Worm (Caenorhabditis elegans): Measurements from ENCODE around the gene Y62F5A.10.

Gene Y62F5A.10

DNA sequence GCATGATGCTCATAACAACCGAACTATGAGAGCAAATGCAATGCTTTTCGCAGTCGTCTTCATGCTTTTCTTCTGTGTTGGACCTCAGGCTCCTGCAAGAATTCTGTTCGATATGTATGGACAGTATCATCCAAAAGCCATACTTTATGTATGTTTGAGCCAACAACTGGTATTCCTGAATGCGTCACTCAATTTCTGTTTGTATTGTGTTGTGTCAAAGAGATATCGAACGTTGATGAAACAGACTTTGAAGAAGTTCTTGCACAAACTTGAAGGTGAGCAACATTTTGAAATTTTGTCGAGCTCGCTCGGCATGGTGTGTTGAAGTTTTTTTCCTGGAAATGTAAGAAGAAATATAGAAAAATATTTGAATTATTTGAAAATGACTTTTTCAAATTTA lies 8.5 kb upstream of the Y62F5A.10 start:
- TF ChIP-seq lin-11 (tag; optimal IDR thresholded peaks at IDR 0.05) = no peak
- TF ChIP-seq rnt-1 (tag; optimal IDR thresholded peaks at IDR 0.05) = no peak
- no peak for TF ChIP-seq fkh-6 (tag; optimal IDR thresholded peaks at IDR 0.05)
- TF ChIP-seq ceh-14 (tag; optimal IDR thresholded peaks at IDR 0.05) = no peak
- TF ChIP-seq ref-2 (tag; optimal IDR thresholded peaks at IDR 0.05) = no peak
- no peak for TF ChIP-seq gmeb-2 (tag; optimal IDR thresholded peaks at IDR 0.05)
- TF ChIP-seq sox-2 (GFP tag; IDR thresholded peaks at IDR 0.05) = no peak

DNA sequence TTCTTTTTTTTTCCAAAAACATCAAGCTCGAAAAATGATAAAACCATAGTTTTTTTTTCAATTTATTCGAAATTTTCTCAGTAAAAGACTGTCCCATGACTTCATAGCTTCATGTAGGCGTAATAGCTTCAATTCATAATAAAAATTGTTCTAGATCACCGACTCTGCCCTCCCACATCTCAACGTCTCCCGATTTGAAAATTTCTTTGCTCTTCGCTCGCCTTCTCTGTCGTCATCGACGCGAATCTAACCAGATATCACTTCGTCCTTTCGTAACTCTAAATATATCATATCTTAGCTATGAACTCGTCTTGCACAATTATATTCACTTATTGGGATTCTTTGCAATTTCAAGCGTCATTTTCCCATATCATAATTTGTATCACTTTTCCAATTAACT lies 6.6 kb upstream of the Y62F5A.10 start, which contains the start of gene srh-44:
Gene srh-44, plus strand, starts transcription at position 301 of the 400 bp plus-strand sequence.
- TF ChIP-seq nhr-232 (tag; optimal IDR thresholded peaks at IDR 0.05) (no peak), fkh-6 (tag; optimal IDR thresholded peaks at IDR 0.05) (no peak), nfya-1 (tag; optimal IDR thresholded peaks at IDR 0.05) (no peak), fax-1 (tag; optimal IDR thresholded peaks at IDR 0.05) (no peak), C38D4.7 (GFP tag; optimal IDR thresholded peaks at IDR 0.05) (no peak), pqm-1 (tag; optimal IDR thresholded peaks at IDR 0.05) (no peak), mec-3 (tag; optimal IDR thresholded peaks at IDR 0.05; ENCODE audit: borderline replicate concordance) (no peak), elt-4 (tag; optimal IDR thresholded peaks at IDR 0.05) (no peak), K09A11.1 (tag; optimal IDR thresholded peaks at IDR 0.05; ENCODE audit: insufficient read depth) (no peak), odd-2 (tag; optimal IDR thresholded peaks at IDR 0.05) (no peak), ceh-2 (tag; optimal IDR thresholded peaks at IDR 0.05) (no peak)

DNA sequence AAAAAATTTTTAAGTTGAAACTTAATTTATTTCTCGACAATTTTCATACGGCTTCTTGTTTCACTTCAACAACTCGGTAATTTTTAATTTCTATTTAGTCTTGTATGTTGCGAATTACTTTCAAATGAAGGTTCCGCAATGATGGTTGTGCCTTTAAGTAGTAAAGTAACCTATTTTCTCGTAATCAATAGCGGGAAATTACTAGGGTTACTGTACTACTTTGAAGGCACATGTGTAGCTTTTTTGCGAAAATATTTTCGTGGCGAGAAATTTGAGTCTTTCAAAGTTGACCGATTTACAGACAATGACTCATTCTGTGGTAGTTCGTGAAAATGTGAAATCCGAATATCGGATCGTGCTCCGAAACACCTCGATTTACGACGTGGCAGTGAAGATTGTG lies 3.2 kb upstream of the Y62F5A.10 start, which contains the start of gene B0334.10:
Gene B0334.10, plus strand, starts transcription at position 301 of the 400 bp plus-strand sequence.
- TF ChIP-seq hlh-6 (tag; optimal IDR thresholded peaks at IDR 0.05) (no peak), elt-2 (tag; optimal IDR thresholded peaks at IDR 0.05) (no peak), ceh-24 (tag; optimal IDR thresholded peaks at IDR 0.05) (no peak)

DNA sequence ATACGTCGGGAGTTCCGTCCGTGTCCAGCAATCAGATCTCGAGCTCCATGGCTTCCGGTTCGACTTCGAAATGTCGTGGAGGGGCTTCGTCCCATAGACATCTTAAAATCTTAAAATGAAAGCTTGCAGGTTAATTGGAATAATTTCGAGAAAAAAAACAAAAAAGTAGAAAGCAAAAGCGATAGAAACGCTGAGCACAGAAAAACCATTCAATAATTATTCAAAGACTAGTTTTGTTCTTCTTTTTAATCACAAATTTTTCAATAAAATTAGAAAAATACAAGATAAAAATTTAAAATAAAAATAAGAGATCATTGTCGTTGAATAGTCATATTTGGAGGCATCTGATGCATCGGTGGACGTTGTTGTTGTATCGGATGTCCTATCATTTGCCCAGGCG lies 5.6 kb downstream of the Y62F5A.10 start, which contains the start of gene age-1:
Gene age-1, minus strand, starts transcription at position 101 of the 400 bp plus-strand sequence.
- TF ChIP-seq nhr-11 (tag; optimal IDR thresholded peaks at IDR 0.05) = no peak
- TF ChIP-seq sdc-2 (tag; optimal IDR thresholded peaks at IDR 0.05) = no peak
- no peak for TF ChIP-seq fkh-10 (GFP tag; optimal IDR thresholded peaks at IDR 0.05)
- no peak for TF ChIP-seq unc-86 (tag; optimal IDR thresholded peaks at IDR 0.05)
- no peak for TF ChIP-seq fax-1 (tag; optimal IDR thresholded peaks at IDR 0.05)
- no peak for TF ChIP-seq fkh-6 (tag; optimal IDR thresholded peaks at IDR 0.05)
- TF ChIP-seq mec-3 (tag; optimal IDR thresholded peaks at IDR 0.05; ENCODE audit: borderline replicate concordance) = no peak
- TF ChIP-seq lin-11 (tag; optimal IDR thresholded peaks at IDR 0.05) = no peak
- no peak for TF ChIP-seq unc-3 (GFP tag; conservative IDR thresholded peaks at IDR 0.05)
- no peak for TF ChIP-seq unc-3 (tag; optimal IDR thresholded peaks at IDR 0.05)

DNA sequence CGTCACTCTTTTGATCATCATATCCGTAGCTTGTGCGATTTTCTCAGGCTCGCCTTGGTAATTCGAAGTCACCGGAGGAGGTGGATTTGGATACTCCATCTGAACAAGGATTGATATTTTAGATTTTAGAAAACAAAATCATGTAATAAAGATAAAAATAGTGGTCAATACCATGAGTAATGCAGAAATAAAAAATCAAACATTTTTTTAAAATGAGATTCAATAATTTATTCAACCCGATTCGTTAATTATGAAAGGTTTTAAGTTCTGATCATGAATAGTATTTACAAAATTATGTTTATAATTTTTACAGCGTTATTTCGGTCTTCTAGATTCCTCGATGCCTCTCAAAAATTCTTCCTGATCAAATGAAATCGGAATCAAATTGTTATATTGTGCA lies 12.3 kb downstream of the Y62F5A.10 start, which contains the start of gene mdt-8:
Gene mdt-8, minus strand, starts transcription at position 101 of the 400 bp plus-strand sequence.
- TF ChIP-seq zip-5 (tag; optimal IDR thresholded peaks at IDR 0.05) (no peak), ceh-18 (tag; optimal IDR thresholded peaks at IDR 0.05) (no peak), pha-2 (tag; optimal IDR thresholded peaks at IDR 0.05) (no peak), ceh-24 (tag; optimal IDR thresholded peaks at IDR 0.05) (no peak), elt-4 (tag; optimal IDR thresholded peaks at IDR 0.05) (no peak), unc-86 (tag; optimal IDR thresholded peaks at IDR 0.05) (no peak), elt-2 (tag; optimal IDR thresholded peaks at IDR 0.05) (no peak), hlh-8 (tag; optimal IDR thresholded peaks at IDR 0.05) (no peak), hlh-13 (GFP tag; optimal IDR thresholded peaks at IDR 0.05) (no peak), ceh-2 (tag; optimal IDR thresholded peaks at IDR 0.05) (no peak), pag-3 (tag; optimal IDR thresholded peaks at IDR 0.05; ENCODE audit: borderline replicate concordance) (no peak), gmeb-2 (tag; optimal IDR thresholded peaks at IDR 0.05) (no peak)

Measured in whole organism, late embryonic.